Fruit fly (Drosophila melanogaster) whole organism, adult: Measurements from ENCODE around the gene CG42489.

ENCODE experiments used
- CG14711 ChIP-seq: fragments of 200-800 bp; sonication (Bioruptor generic); optimal IDR thresholded peaks from 2 replicates; lab custom pipeline; 2018; ENCODE audit warnings: missing biosample characterization, mild to moderate bottlenecking, missing genetic modification characterization, moderate library complexity
- CG33017 ChIP-seq: fragments of 200-800 bp; sonication (Bioruptor generic); optimal IDR thresholded peaks from 2 replicates; lab custom pipeline; 2018; ENCODE audit warnings: missing biosample characterization, mild to moderate bottlenecking, missing genetic modification characterization, moderate library complexity
- Clk ChIP-seq: fragments of 200-800 bp; sonication (Bioruptor generic); optimal IDR thresholded peaks from 2 replicates; lab custom pipeline; 2017; ENCODE audit warnings: missing biosample characterization, missing genetic modification characterization
- Mnt ChIP-seq: fragments of 200-800 bp; sonication (Bioruptor generic); optimal IDR thresholded peaks from 2 replicates; lab custom pipeline; 2016; ENCODE audit warnings: missing biosample characterization, mild to moderate bottlenecking, missing genetic modification characterization
- cic ChIP-seq: fragments of 200-800 bp; sonication (Bioruptor generic); optimal IDR thresholded peaks from 2 replicates; lab custom pipeline; 2017; ENCODE audit warnings: missing biosample characterization, mild to moderate bottlenecking, missing genetic modification characterization, moderate library complexity
- cnc ChIP-seq, 2 experiments: fragments of >200 bp; optimal IDR thresholded peaks; 2 replicates each; lab custom pipeline; 2017
- kay ChIP-seq: fragments of 200-800 bp; sonication (Bioruptor generic); peaks from one replicate; lab custom pipeline; 2016; ENCODE audit warnings: missing biosample characterization, missing genetic modification characterization, borderline replicate concordance
- toe ChIP-seq: fragments of 200-800 bp; sonication (Bioruptor generic); optimal IDR thresholded peaks from 2 replicates; lab custom pipeline; 2016; ENCODE audit warnings: missing biosample characterization, missing genetic modification characterization

dm6 chr3R:8676560-8677000, 22.0 kb upstream of the CG42489 start, which contains the start of the genes Unc50, CG11755 and CG8043:
- TF ChIP-seq kay (peak; percentile 94), CG33017 (tag; lab: Kevin White, UChicago) (peak; percentile 67), cic (GFP tag; lab: Kevin White, UChicago) (peak; percentile 37), cnc (optimal IDR thresholded peaks at IDR 0.05; lab: Kevin White, UChicago) (no peak), Mnt (GFP tag; lab: Kevin White, UChicago) (peak; percentile 74), Clk (peak; percentile 59), CG14711 (peak; percentile 74), toe (GFP tag; lab: Kevin White, UChicago) (peak; percentile 89)
